Worm (Caenorhabditis elegans) whole organism, L2 larva: ENCODE data around the gene ptr-18.

ENCODE experiments used
- F13H6.1 ChIP-seq: sonication (generic microtip); optimal IDR thresholded peaks from 2 replicates; lab custom pipeline; 2016; ENCODE audit warnings: missing genetic modification characterization, missing compliant biosample characterization
- R02D3.7 ChIP-seq: fragments of 150-350 bp; optimal IDR thresholded peaks from 2 replicates; lab custom pipeline; 2014; ENCODE audit warnings: missing biosample characterization, missing genetic modification characterization
- Y55F3AM.14 ChIP-seq: fragments of 200-800 bp; sonication (Bioruptor generic); optimal IDR thresholded peaks from 2 replicates; lab custom pipeline; 2018; ENCODE audit warnings: mild to moderate bottlenecking, missing genetic modification characterization, missing compliant biosample characterization
- ZK546.5 ChIP-seq: sonication (generic microtip); optimal IDR thresholded peaks from 2 replicates; lab custom pipeline; 2017; ENCODE audit warnings: missing biosample characterization, missing genetic modification characterization
- aly-2 ChIP-seq: fragments of 150-350 bp; optimal IDR thresholded peaks from 2 replicates; lab custom pipeline; 2014; ENCODE audit warnings: missing biosample characterization, missing genetic modification characterization
- ama-1 ChIP-seq: fragments of 150-350 bp; optimal IDR thresholded peaks from 2 replicates; lab custom pipeline; 2018; ENCODE audit warnings: inconsistent platforms
- blmp-1 ChIP-seq: sonication (generic microtip); optimal IDR thresholded peaks from 2 replicates; lab custom pipeline; 2017; ENCODE audit warnings: missing genetic modification characterization, mild to moderate bottlenecking, missing compliant biosample characterization, antibody characterized with exemption, moderate library complexity; ENCODE audit not compliant: insufficient read depth
- ceh-82 ChIP-seq: fragments of 150-350 bp; optimal IDR thresholded peaks from 2 replicates; lab custom pipeline; 2014; ENCODE audit warnings: missing biosample characterization, missing genetic modification characterization
- dmd-4 ChIP-seq: sonication (generic microtip); optimal IDR thresholded peaks from 2 replicates; lab custom pipeline; 2017; ENCODE audit warnings: missing biosample characterization, missing genetic modification characterization
- fos-1 ChIP-seq: fragments of 150-350 bp; optimal IDR thresholded peaks from 2 replicates; lab custom pipeline; 2014; ENCODE audit warnings: missing biosample characterization, missing genetic modification characterization
- lin-11 ChIP-seq: fragments of 150-350 bp; sonication (generic microtip); optimal IDR thresholded peaks from 2 replicates; lab custom pipeline; 2014; ENCODE audit warnings: missing biosample characterization, missing genetic modification characterization, inconsistent platforms, mixed read lengths
- lin-39 ChIP-seq: fragments of 150-350 bp; optimal IDR thresholded peaks from 2 replicates; lab custom pipeline; 2014; ENCODE audit warnings: missing biosample characterization, missing genetic modification reagents, missing genetic modification characterization
- mbf-1 ChIP-seq: sonication (generic microtip); optimal IDR thresholded peaks from 2 replicates; lab custom pipeline; 2017; ENCODE audit warnings: missing biosample characterization, missing genetic modification characterization
- nhr-10 ChIP-seq: sonication (generic microtip); optimal IDR thresholded peaks from 2 replicates; lab custom pipeline; 2017; ENCODE audit warnings: missing biosample characterization, missing genetic modification characterization
- nhr-11 ChIP-seq: fragments of 150-350 bp; optimal IDR thresholded peaks from 2 replicates; lab custom pipeline; 2014; ENCODE audit warnings: missing biosample characterization, missing genetic modification characterization
- nhr-12 ChIP-seq: fragments of 150-350 bp; optimal IDR thresholded peaks from 2 replicates; lab custom pipeline; 2014; ENCODE audit warnings: missing biosample characterization, missing genetic modification characterization
- nhr-25 ChIP-seq: fragments of 150-350 bp; sonication (generic microtip); optimal IDR thresholded peaks from 3 replicates; lab custom pipeline; 2014; ENCODE audit warnings: missing biosample characterization, missing genetic modification characterization
- peb-1 ChIP-seq: fragments of 150-350 bp; optimal IDR thresholded peaks from 2 replicates; lab custom pipeline; 2014; ENCODE audit warnings: missing biosample characterization, missing genetic modification characterization
- snpc-4 ChIP-seq: fragments of 150-350 bp; optimal IDR thresholded peaks from 2 replicates; lab custom pipeline; 2014; ENCODE audit warnings: missing biosample characterization, missing genetic modification characterization
- unc-55 ChIP-seq: fragments of 150-350 bp; sonication (generic microtip); optimal IDR thresholded peaks from 3 replicates; lab custom pipeline; 2014; ENCODE audit warnings: missing biosample characterization, missing genetic modification reagents, missing genetic modification characterization
- ztf-11 ChIP-seq: sonication (generic microtip); optimal IDR thresholded peaks from 2 replicates; lab custom pipeline; 2017; ENCODE audit warnings: missing biosample characterization, missing genetic modification characterization

Gene ptr-18

DNA sequence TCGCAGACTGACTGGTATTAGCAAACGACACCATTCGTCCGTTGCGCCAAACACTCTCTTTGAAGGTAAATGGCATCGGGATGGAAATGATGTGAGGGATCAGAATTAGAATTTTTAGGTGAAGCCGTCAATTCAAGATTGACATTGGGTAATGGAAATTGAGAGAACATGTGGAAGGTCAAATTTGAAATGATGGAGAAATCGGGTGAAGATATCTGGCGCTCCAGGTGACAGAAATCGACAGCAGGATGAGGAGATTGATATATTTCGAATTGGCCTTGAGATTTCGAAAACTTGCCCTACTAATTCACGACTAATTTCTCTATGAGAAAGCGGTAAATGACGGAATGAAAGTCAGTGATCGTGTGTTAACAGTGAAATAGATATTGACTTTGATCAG, 57.2 kb downstream of the ptr-18 start:
- no peak for TF ChIP-seq ztf-11 (tag; lab: Kevin White, UChicago)
- peak; percentile 46 for TF ChIP-seq nhr-25 (tag; lab: Kevin White, UChicago)

DNA sequence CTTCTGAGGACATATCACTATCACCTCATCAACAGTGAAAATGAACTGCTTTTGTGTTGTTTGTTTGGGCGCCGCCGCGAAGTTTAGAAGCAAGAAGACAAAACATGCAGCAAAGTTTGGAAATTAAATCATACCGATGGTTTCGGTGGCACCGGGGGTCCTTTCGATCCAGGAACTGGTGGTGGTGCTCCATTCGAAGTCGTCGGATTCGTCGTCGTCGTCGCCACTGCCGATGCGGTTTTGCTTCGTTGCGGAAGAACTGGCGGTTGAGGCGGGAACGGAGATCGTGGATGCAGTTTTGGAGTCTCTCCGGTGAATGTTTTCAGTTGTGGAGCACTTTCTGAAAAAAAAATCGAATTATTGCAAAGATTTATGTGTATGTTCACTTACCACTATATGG, 58.2 kb downstream of the ptr-18 start:
- no peak for TF ChIP-seq mbf-1 (tag; lab: Kevin White, UChicago)
- TF ChIP-seq lin-11 = no peak
- TF ChIP-seq snpc-4 (tag; lab: Kevin White, UChicago) = no peak
- TF ChIP-seq unc-55 = no peak
- TF ChIP-seq nhr-10 (tag; lab: Kevin White, UChicago) = no peak
- no peak for TF ChIP-seq ceh-82 (tag; lab: Kevin White, UChicago)
- no peak for TF ChIP-seq aly-2 (tag; lab: Kevin White, UChicago)
- TF ChIP-seq ZK546.5 (tag; lab: Kevin White, UChicago) = no peak
- TF ChIP-seq Y55F3AM.14 = no peak
- TF ChIP-seq nhr-12 (tag; lab: Kevin White, UChicago) = no peak
- no peak for TF ChIP-seq ama-1 (lab: Kevin White, UChicago)
- TF ChIP-seq R02D3.7 (tag; lab: Kevin White, UChicago) = no peak
- TF ChIP-seq dmd-4 (tag; lab: Kevin White, UChicago) = no peak
- TF ChIP-seq blmp-1 (tag; lab: Kevin White, UChicago) = no peak
- no peak for TF ChIP-seq nhr-11 (tag; lab: Kevin White, UChicago)
- TF ChIP-seq peb-1 (tag; lab: Kevin White, UChicago) = no peak
- no peak for TF ChIP-seq lin-39 (tag; lab: Kevin White, UChicago)
- TF ChIP-seq F13H6.1 (tag; lab: Kevin White, UChicago) = no peak
- TF ChIP-seq, all 48 proteins: peak for 0

DNA sequence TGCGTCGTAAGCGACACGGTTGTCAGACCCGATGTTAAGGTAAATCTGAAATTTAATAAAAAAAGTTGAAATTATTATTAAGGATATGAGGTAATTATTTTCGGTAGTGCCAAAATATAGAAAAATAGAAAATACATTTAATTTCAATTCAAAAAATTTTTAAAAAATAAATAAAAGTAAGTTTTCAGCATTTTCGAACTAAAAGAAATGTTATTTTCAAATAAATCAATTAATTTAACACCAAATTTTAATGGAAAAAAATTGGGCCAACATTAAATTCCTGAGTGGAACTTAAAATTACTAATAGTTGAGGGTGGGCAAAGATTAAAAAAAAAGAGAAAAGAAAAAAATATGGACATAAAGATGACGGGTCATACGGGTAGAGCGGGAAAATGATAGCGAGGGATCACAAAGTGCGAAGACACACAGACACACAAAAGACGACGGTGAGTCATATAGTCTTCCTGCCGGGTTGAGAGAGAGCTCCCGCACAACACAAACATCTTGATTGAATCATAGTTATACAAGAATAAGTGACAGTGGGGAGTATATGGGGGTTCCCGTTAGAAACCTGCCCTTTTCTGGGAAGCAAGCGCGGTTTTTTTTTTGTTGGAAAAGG, 60.6 kb downstream of the ptr-18 start, which contains the start of gene max-2:
TSS of gene max-2 (minus strand) at position 51 of the 619 bp plus-strand sequence.
- peak; percentile 88 for TF ChIP-seq fos-1 (tag; lab: Kevin White, UChicago)
- TF ChIP-seq ceh-82 (tag; lab: Kevin White, UChicago) = no peak
